Fruit fly (Drosophila melanogaster): Measurements from ENCODE around the gene Rel.

The Rel gene

dm6 chr3R:9003600-9004223 lies 44.1 kb downstream of the Rel start, which contains the start of the genes CG31100 and CG11980 (continued):
- peak; percentile 74 for TF ChIP-seq Scr (GFP tag; IDR thresholded peaks at IDR 0.05; ENCODE audit: partially characterized antibody)
- peak; percentile 78 for TF ChIP-seq Ets97D (GFP tag; optimal IDR thresholded peaks at IDR 0.05)
- peak; percentile 75 for TF ChIP-seq stwl (tag; optimal IDR thresholded peaks at IDR 0.05)
- TF ChIP-seq CG2199 (GFP tag; IDR thresholded peaks at IDR 0.05): no peak
- peak; percentile 58 for TF ChIP-seq CG15514 (GFP tag; optimal IDR thresholded peaks at IDR 0.05)
- no peak for TF ChIP-seq nerfin-1 (tag; optimal IDR thresholded peaks at IDR 0.05)
- TF ChIP-seq gfzf (GFP tag; optimal IDR thresholded peaks at IDR 0.05): peak; percentile 35
- peak; percentile 46 for TF ChIP-seq MBD-R2 (GFP tag; IDR thresholded peaks at IDR 0.05)
- TF ChIP-seq ash1 (GFP tag; optimal IDR thresholded peaks at IDR 0.05): no peak
- peak; percentile 79 for TF ChIP-seq CG14710 (tag; optimal IDR thresholded peaks at IDR 0.05)
- peak; percentile 60; the same call in 1 of the 2 replicates for TF ChIP-seq inv (GFP tag; IDR thresholded peaks at IDR 0.05; ENCODE audit: partially characterized antibody)
- TF ChIP-seq CG2116 (GFP tag; optimal IDR thresholded peaks at IDR 0.05): peak; percentile 62
- TF ChIP-seq schlank (tag; optimal IDR thresholded peaks at IDR 0.05): no peak
- peak; percentile 70 for TF ChIP-seq Lhr (GFP tag; optimal IDR thresholded peaks at IDR 0.05)
- TF ChIP-seq bbx (GFP tag; IDR thresholded peaks at IDR 0.05; ENCODE audit: partially characterized antibody): peak; percentile 75
- no peak for TF ChIP-seq CG10366 (GFP tag; IDR thresholded peaks at IDR 0.05)
- peak; percentile 73 for TF ChIP-seq hbn (GFP tag; IDR thresholded peaks at IDR 0.05; ENCODE audit: partially characterized antibody)
- no peak for TF ChIP-seq dan (GFP tag; IDR thresholded peaks at IDR 0.05)
- peak; percentile 55; the same call in 2 of the 3 replicates for TF ChIP-seq zen2 (GFP tag; IDR thresholded peaks at IDR 0.05; ENCODE audit: partially characterized antibody)
- no peak for TF ChIP-seq pnt (GFP tag; optimal IDR thresholded peaks at IDR 0.05)
- TF ChIP-seq bab2 (GFP tag; optimal IDR thresholded peaks at IDR 0.05): no peak
- 0 out of 2 replicates have a peak, but pooled peaks have one; percentile 17 for TF ChIP-seq vvl (GFP tag; IDR thresholded peaks at IDR 0.05)
- TF ChIP-seq CG4820 (GFP tag; optimal IDR thresholded peaks at IDR 0.05): no peak
- peak; percentile 13 for TF ChIP-seq Max (GFP tag; optimal IDR thresholded peaks at IDR 0.05)
- peak; percentile 8 for TF ChIP-seq CG12155 (GFP tag; optimal IDR thresholded peaks at IDR 0.05)
- TF ChIP-seq CG17385 (GFP tag; optimal IDR thresholded peaks at IDR 0.05): no peak
- TF ChIP-seq Nf-YC (tag; optimal IDR thresholded peaks at IDR 0.05): no peak
- peak; percentile 72; the same call in 2 of the 3 replicates for TF ChIP-seq CG6791 (GFP tag; IDR thresholded peaks at IDR 0.05; ENCODE audit: partially characterized antibody)
- peak; percentile 53 for TF ChIP-seq CoRest (tag; optimal IDR thresholded peaks at IDR 0.05)
- no peak for TF ChIP-seq ttk (GFP tag; IDR thresholded peaks at IDR 0.05)
- TF ChIP-seq CG33213 (GFP tag; optimal IDR thresholded peaks at IDR 0.05): peak; percentile 33
- TF ChIP-seq pzg (GFP tag; optimal IDR thresholded peaks at IDR 0.05): peak; percentile 87
- no peak for TF ChIP-seq pho (GFP tag; optimal IDR thresholded peaks at IDR 0.05)
- no peak for TF ChIP-seq kay (GFP tag; optimal IDR thresholded peaks at IDR 0.05)
- TF ChIP-seq fd96Cb (tag; optimal IDR thresholded peaks at IDR 0.05): no peak
- TF ChIP-seq CHES-1-like (GFP tag; optimal IDR thresholded peaks at IDR 0.05): peak; percentile 33
- TF ChIP-seq luna (GFP tag; optimal IDR thresholded peaks at IDR 0.05): no peak
- peak; percentile 42; the same call in 1 of the 3 replicates for TF ChIP-seq vnd (GFP tag; IDR thresholded peaks at IDR 0.05; ENCODE audit: partially characterized antibody)
- TF ChIP-seq CG5245 (GFP tag; optimal IDR thresholded peaks at IDR 0.05): no peak
- TF ChIP-seq Myb (GFP tag; optimal IDR thresholded peaks at IDR 0.05): peak; percentile 99
- peak; percentile 65; the same call in 1 of the 3 replicates for TF ChIP-seq Doc3 (GFP tag; IDR thresholded peaks at IDR 0.05; ENCODE audit: partially characterized antibody)
- TF ChIP-seq CG34224 (GFP tag; IDR thresholded peaks at IDR 0.05; ENCODE audit: partially characterized antibody): peak; percentile 73
- TF ChIP-seq wek (GFP tag; optimal IDR thresholded peaks at IDR 0.05): peak; percentile 23
- TF ChIP-seq CG8281 (tag; optimal IDR thresholded peaks at IDR 0.05): no peak
- TF ChIP-seq YL-1 (GFP tag; optimal IDR thresholded peaks at IDR 0.05): peak; percentile 78
- TF ChIP-seq phol (tag; optimal IDR thresholded peaks at IDR 0.05): peak; percentile 94
- TF ChIP-seq PHDP (tag; optimal IDR thresholded peaks at IDR 0.05): peak; percentile 16
- TF ChIP-seq CG11504 (tag; optimal IDR thresholded peaks at IDR 0.05): no peak
